Worm (Caenorhabditis elegans) whole organism, young adult: ENCODE measurements around the gene rab-6.1.

ENCODE experiments used
- Y53F4B.3 ChIP-seq: fragments of 200-800 bp; sonication (Bioruptor generic); IDR thresholded peaks from 2 replicates; pipeline ENCODE4 v1.3.6; 2022; ENCODE audit warnings: missing genetic modification reagents, missing genetic modification characterization, missing compliant biosample characterization
- aptf-3 ChIP-seq: fragments of 200-800 bp; sonication (Bioruptor generic); IDR thresholded peaks from 2 replicates; pipeline ENCODE4 v1.3.6; 2022; ENCODE audit warnings: missing genetic modification characterization, missing compliant biosample characterization
- bed-1 ChIP-seq: fragments of 200-800 bp; sonication (Bioruptor generic); IDR thresholded peaks from 2 replicates; pipeline ENCODE4 v1.3.6; 2022; ENCODE audit warnings: missing genetic modification reagents, missing genetic modification characterization, missing compliant biosample characterization
- egl-18 ChIP-seq: fragments of 200-800 bp; sonication (Bioruptor generic); IDR thresholded peaks from 2 replicates; pipeline ENCODE4 v1.3.6; 2022; ENCODE audit warnings: missing genetic modification reagents, missing genetic modification characterization, missing compliant biosample characterization
- gei-17 ChIP-seq: fragments of 200-800 bp; sonication (Bioruptor generic); optimal IDR thresholded peaks from 2 replicates; lab custom pipeline; 2018; ENCODE audit warnings: mild to moderate bottlenecking, missing genetic modification characterization, missing compliant biosample characterization
- let-526 ChIP-seq: fragments of 200-800 bp; sonication (Bioruptor generic); IDR thresholded peaks from 2 replicates; pipeline ENCODE4 v1.3.6; 2022; ENCODE audit warnings: missing genetic modification reagents, missing genetic modification characterization, missing compliant biosample characterization
- mes-4 ChIP-seq: sonication (generic microtip); optimal IDR thresholded peaks from 2 replicates; lab custom pipeline; 2016; ENCODE audit warnings: missing genotype, missing genetic modification characterization, missing compliant biosample characterization
- pha-4 ChIP-seq: fragments of 150-350 bp; sonication (generic microtip); optimal IDR thresholded peaks from 2 replicates; lab custom pipeline; 2014; ENCODE audit warnings: missing biosample characterization, missing genetic modification reagents, missing genetic modification characterization
- rcor-1 ChIP-seq: fragments of 200-800 bp; sonication (Bioruptor generic); IDR thresholded peaks from 2 replicates; pipeline ENCODE4 v1.3.6; 2022; ENCODE audit warnings: missing genetic modification reagents, missing genetic modification characterization, missing compliant biosample characterization
- rpc-1 ChIP-seq, 2 experiments: fragments of 150-350 bp in 1 of 2; sonication (generic microtip) in 1 of 2; optimal IDR thresholded peaks; 2 replicates each; lab custom pipeline; 2014 to 2018; ENCODE audit warnings: missing biosample characterization in 1 of 2, missing genetic modification characterization in 1 of 2, missing genetic modification reagents in 1 of 2, missing genotype in 1 of 2
- snpc-4 ChIP-seq, 5 experiments: fragments of 150-350 bp in 1 of 5; sonication (generic microtip) in 4 of 5; optimal IDR thresholded peaks; 2 replicates each; lab custom pipeline; 2014 to 2018; ENCODE audit warnings: missing genetic modification characterization in 5 of 5, missing biosample characterization in 3 of 5, antibody characterized with exemption in 2 of 5, mild to moderate bottlenecking in 2 of 5, missing compliant biosample characterization in 2 of 5, missing genotype in 2 of 5, moderate library complexity in 2 of 5, missing genetic modification reagents in 1 of 5
- unc-130 ChIP-seq: sonication (generic microtip); optimal IDR thresholded peaks from 2 replicates; lab custom pipeline; 2016; ENCODE audit warnings: missing genetic modification reagents, missing genetic modification characterization, missing compliant biosample characterization
- ztf-22 ChIP-seq: fragments of 200-800 bp; sonication (Bioruptor generic); optimal IDR thresholded peaks from 2 replicates; lab custom pipeline; 2018; ENCODE audit warnings: mild to moderate bottlenecking, missing genetic modification characterization, moderate library complexity, missing compliant biosample characterization

DNA sequence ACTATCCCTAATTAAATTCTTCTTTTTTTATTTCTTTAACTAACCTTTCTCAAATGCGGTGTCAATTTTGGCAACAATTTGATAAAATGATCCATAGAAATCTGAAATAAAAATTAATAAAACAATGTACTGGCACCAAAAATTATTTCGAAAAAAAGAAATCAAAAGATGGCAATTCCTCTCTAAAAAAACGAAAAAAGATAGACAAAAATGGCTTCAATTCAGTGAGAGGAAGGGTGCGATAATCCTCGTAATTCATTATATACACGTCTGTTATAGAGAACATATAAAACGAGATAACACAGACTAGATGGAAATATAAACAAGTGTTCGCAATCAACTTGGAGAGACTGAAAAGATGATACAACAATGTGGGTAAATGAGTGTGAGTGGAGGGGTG lies 40.1 kb upstream of the rab-6.1 start, which contains the start of gene R107.2:
- TF ChIP-seq bed-1 (GFP tag; lab: Robert Waterston, UW) = no peak
- TF ChIP-seq rpc-1 (optimal IDR thresholded peaks at IDR 0.05; lab: Kevin White, UChicago) = no peak
- no peak for TF ChIP-seq rpc-1 (tag; optimal IDR thresholded peaks at IDR 0.05; lab: Kevin White, UChicago)
- no peak for TF ChIP-seq aptf-3
- no peak for TF ChIP-seq rcor-1 (GFP tag; lab: Robert Waterston, UW)
- no peak for TF ChIP-seq mes-4 (tag; lab: Kevin White, UChicago)
- TF ChIP-seq let-526 (GFP tag; lab: Robert Waterston, UW) = no peak
- no peak for TF ChIP-seq egl-18 (GFP tag; lab: Robert Waterston, UW)
- no peak for TF ChIP-seq pha-4 (tag; lab: Kevin White, UChicago)
- TF ChIP-seq Y53F4B.3 (GFP tag; lab: Robert Waterston, UW) = no peak
- no peak for TF ChIP-seq ztf-22 (GFP tag; lab: Kevin White, UChicago)
- TF ChIP-seq unc-130 (GFP tag; lab: Kevin White, UChicago) = no peak
- TF ChIP-seq gei-17 (GFP tag; lab: Kevin White, UChicago) = no peak
- no peak for TF ChIP-seq snpc-4 (GFP tag; optimal IDR thresholded peaks at IDR 0.05; lab: Kevin White, UChicago)
- TF ChIP-seq snpc-4 (tag; optimal IDR thresholded peaks at IDR 0.05; lab: Kevin White, UChicago) = no peak
